Fruit fly (Drosophila melanogaster): ENCODE results near the gene CG8209.

The CG8209 gene

DNA sequence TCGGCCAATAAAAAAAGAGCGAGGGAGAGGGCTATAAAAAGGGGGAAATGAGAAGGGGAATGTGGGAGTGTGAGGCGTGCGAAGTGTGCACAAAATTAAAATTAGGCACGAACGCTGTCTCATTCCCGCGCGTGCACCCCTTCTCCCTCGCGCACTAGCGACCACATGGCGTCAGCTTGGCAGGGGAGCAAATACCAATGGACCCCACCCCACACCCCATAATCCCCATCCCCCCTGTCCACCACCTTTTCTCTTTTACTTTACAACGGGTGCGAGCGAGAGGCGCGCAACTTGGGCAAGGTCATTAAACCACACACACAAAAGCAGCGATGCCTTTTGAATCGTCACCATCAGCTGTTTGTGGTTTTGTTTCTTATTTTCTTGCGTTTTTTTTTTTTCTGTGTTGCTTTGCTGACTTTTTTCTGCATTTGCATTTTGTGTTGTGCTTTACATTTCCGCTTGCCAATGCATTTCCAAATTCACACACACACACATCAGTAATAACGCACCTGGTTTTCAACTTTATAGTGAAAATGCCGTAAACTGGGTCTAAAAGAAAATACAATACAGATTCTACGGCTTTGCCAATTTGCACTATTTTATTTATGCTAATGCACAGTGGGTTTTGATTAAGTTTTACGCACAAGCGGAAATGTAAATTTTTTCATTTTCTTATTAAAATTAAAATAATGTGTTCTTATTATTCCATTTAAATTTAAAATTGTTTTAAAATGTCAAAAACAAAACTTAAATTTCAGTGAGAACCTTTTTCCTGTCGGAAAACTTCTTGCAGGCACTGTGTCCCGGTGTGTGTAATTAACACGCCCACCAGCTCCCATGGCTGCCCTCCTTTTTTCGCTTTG is 48.3 kb downstream of the CG8209 start (continued):
- TF ChIP-seq CG4820 (GFP tag; optimal IDR thresholded peaks at IDR 0.05) (no peak), CG9876 (GFP tag; optimal IDR thresholded peaks at IDR 0.05) (no peak), nau (GFP tag; optimal IDR thresholded peaks at IDR 0.05) (no peak), bigmax (GFP tag; optimal IDR thresholded peaks at IDR 0.05) (no peak), CG2889 (GFP tag; IDR thresholded peaks at IDR 0.05) (no peak), CG12744 (GFP tag; optimal IDR thresholded peaks at IDR 0.05) (no peak), sr (GFP tag; IDR thresholded peaks at IDR 0.05) (peak; percentile 73; the same call in 1 of the 3 replicates), CG4282 (GFP tag; optimal IDR thresholded peaks at IDR 0.05) (no peak), seq (GFP tag; IDR thresholded peaks at IDR 0.05) (peak; percentile 56; the same call in 1 of the 2 replicates), Chrac-16 (GFP tag; optimal IDR thresholded peaks at IDR 0.05) (peak; percentile 1), hkb (optimal IDR thresholded peaks at IDR 0.05) (no peak), hkb (GFP tag; IDR thresholded peaks at IDR 0.05) (peak; percentile 84), trh (GFP tag; optimal IDR thresholded peaks at IDR 0.05) (no peak), gro (GFP tag; optimal IDR thresholded peaks at IDR 0.05) (no peak), TFAM (GFP tag; optimal IDR thresholded peaks at IDR 0.05) (no peak), CG4404 (GFP tag; IDR thresholded peaks at IDR 0.05) (no peak), run (tag; optimal IDR thresholded peaks at IDR 0.05) (peak; percentile 71), CG7357 (GFP tag; IDR thresholded peaks at IDR 0.05) (peak; percentile 43; the same call in 1 of the 3 replicates), CG15269 (tag; optimal IDR thresholded peaks at IDR 0.05) (peak; percentile 59), az2 (GFP tag; optimal IDR thresholded peaks at IDR 0.05) (peak; percentile 10), CG11247 (GFP tag; IDR thresholded peaks at IDR 0.05) (peak; percentile 15; the same call in 1 of the 2 replicates), emc (GFP tag; optimal IDR thresholded peaks at IDR 0.05) (no peak), CG3281 (GFP tag; optimal IDR thresholded peaks at IDR 0.05) (peak; percentile 24), HHEX (GFP tag; optimal IDR thresholded peaks at IDR 0.05) (peak; percentile 41), croc (GFP tag; conservative IDR thresholded peaks at IDR 0.05) (peak; percentile 16; the same call in 1 of the 3 replicates), fd102C (GFP tag; optimal IDR thresholded peaks at IDR 0.05) (no peak)

- TF ChIP-seq Atf3 (GFP tag; optimal IDR thresholded peaks at IDR 0.05) (no peak), CG16863 (GFP tag; optimal IDR thresholded peaks at IDR 0.05) (no peak), Rfx (GFP tag; IDR thresholded peaks at IDR 0.05) (no peak), CG14667 (GFP tag; IDR thresholded peaks at IDR 0.05) (no peak), dmrt11E (tag; optimal IDR thresholded peaks at IDR 0.05) (no peak), CG5180 (GFP tag; optimal IDR thresholded peaks at IDR 0.05) (no peak), crol (GFP tag; IDR thresholded peaks at IDR 0.05) (peak; percentile 48; the same call in 1 of the 2 replicates), so (GFP tag; IDR thresholded peaks at IDR 0.05) (0 out of 3 replicates have a peak, but pooled peaks have one; percentile 18), psq (GFP tag; optimal IDR thresholded peaks at IDR 0.05) (no peak), CG14050 (GFP tag; IDR thresholded peaks at IDR 0.05) (no peak), ash1 (GFP tag; optimal IDR thresholded peaks at IDR 0.05) (no peak), Tbp (GFP tag; optimal IDR thresholded peaks at IDR 0.05) (no peak), CG32772 (GFP tag; IDR thresholded peaks at IDR 0.05) (0 out of 2 replicates have a peak, but pooled peaks have one; percentile 12)
These were observed 51.0 kb downstream of the CG8209 start for dm6 chr3L:8027212-8027611.
